Worm (Caenorhabditis elegans) whole organism, mixed stage, embryonic: ENCODE data around the gene C17G10.10.

Source experiments
- blmp-1 ChIP-seq: fragments of 150-350 bp; optimal IDR thresholded peaks from 2 replicates; lab custom pipeline; 2014; ENCODE audit warnings: missing biosample characterization, missing genetic modification characterization
- cnd-1 ChIP-seq: fragments of 200-800 bp; sonication (Bioruptor generic); optimal IDR thresholded peaks from 2 replicates; lab custom pipeline; 2018; ENCODE audit warnings: mild to moderate bottlenecking, missing genetic modification characterization, missing compliant biosample characterization
- drap-1 ChIP-seq: fragments of 200-800 bp; sonication (Bioruptor generic); optimal IDR thresholded peaks from 3 replicates; lab custom pipeline; 2018; ENCODE audit warnings: mild to moderate bottlenecking, missing genetic modification characterization, missing compliant biosample characterization
- elt-3 ChIP-seq: fragments of 150-350 bp; optimal IDR thresholded peaks from 2 replicates; lab custom pipeline; 2014; ENCODE audit warnings: missing biosample characterization, missing genetic modification characterization
- lin-13 ChIP-seq: fragments of 150-350 bp; optimal IDR thresholded peaks from 2 replicates; lab custom pipeline; 2014; ENCODE audit warnings: missing biosample characterization, missing genetic modification characterization
- lsy-2 ChIP-seq: fragments of 150-350 bp; optimal IDR thresholded peaks from 2 replicates; lab custom pipeline; 2014; ENCODE audit warnings: missing biosample characterization, missing genetic modification characterization
- mep-1 ChIP-seq: fragments of 150-350 bp; optimal IDR thresholded peaks from 2 replicates; lab custom pipeline; 2017; ENCODE audit warnings: missing biosample characterization, missing genetic modification reagents, missing genetic modification characterization, inconsistent platforms
- nhr-12 ChIP-seq: fragments of 150-350 bp; optimal IDR thresholded peaks from 2 replicates; lab custom pipeline; 2014; ENCODE audit warnings: missing biosample characterization, missing genetic modification characterization
- nhr-237 ChIP-seq: fragments of 150-350 bp; optimal IDR thresholded peaks from 2 replicates; lab custom pipeline; 2014; ENCODE audit warnings: missing biosample characterization, missing genetic modification characterization
- sptf-1 ChIP-seq: sonication (generic microtip); optimal IDR thresholded peaks from 2 replicates; lab custom pipeline; 2017; ENCODE audit warnings: mild to moderate bottlenecking, missing genetic modification characterization, moderate library complexity, missing compliant biosample characterization
- unc-39 ChIP-seq: fragments of 150-350 bp; optimal IDR thresholded peaks from 2 replicates; lab custom pipeline; 2014; ENCODE audit warnings: missing biosample characterization, missing genetic modification characterization
- unc-62 ChIP-seq: fragments of 150-350 bp; optimal IDR thresholded peaks from 2 replicates; lab custom pipeline; 2014; ENCODE audit warnings: missing biosample characterization, missing genetic modification reagents, missing genetic modification characterization
- zip-8 ChIP-seq: fragments of 150-350 bp; optimal IDR thresholded peaks from 2 replicates; lab custom pipeline; 2014; ENCODE audit warnings: missing biosample characterization, missing genetic modification characterization
- ztf-11 ChIP-seq: fragments of 150-350 bp; optimal IDR thresholded peaks from 2 replicates; lab custom pipeline; 2014; ENCODE audit warnings: missing biosample characterization, missing genetic modification characterization

DNA sequence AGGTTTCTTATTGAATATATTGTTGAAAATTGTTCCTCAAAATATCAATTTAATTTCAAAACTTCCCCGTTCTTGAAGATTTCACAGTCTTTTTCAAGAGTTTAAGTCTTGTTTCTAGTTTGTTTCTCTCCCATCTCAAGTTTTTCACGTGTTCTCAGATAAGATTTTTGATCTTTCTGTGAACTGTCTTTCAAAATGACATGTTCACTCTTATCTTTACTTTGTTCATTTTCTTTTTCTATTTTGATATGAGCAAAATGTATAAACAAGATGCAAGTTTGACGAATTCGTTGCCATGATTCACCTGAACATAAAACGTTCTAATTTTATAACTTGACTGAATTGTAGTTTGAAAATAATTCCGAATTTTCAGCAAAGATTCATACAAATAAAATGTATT lies 44.4 kb downstream of the C17G10.10 start:
- TF ChIP-seq cnd-1 (no peak), ztf-11 (no peak), nhr-237 (no peak), lsy-2 (tag; lab: Kevin White, UChicago) (no peak), mep-1 (tag; lab: Kevin White, UChicago) (no peak), zip-8 (tag; lab: Kevin White, UChicago) (no peak), lin-13 (tag; lab: Kevin White, UChicago) (no peak), unc-62 (GFP tag; lab: Kevin White, UChicago) (no peak), blmp-1 (tag; lab: Kevin White, UChicago) (no peak), unc-39 (tag; lab: Kevin White, UChicago) (no peak), drap-1 (no peak), nhr-12 (tag; lab: Kevin White, UChicago) (no peak), elt-3 (no peak), sptf-1 (tag; lab: Kevin White, UChicago) (no peak)
